Fruit fly (Drosophila melanogaster): ENCODE results near the gene CG6980.

CG6980 gene

dm6 chr3R:24850420-24850819, 43.0 kb downstream of the CG6980 start, which contains the start of gene CG7006 (continued):
- TF ChIP-seq Eip74EF (GFP tag; optimal IDR thresholded peaks at IDR 0.05), result no peak
- TF ChIP-seq CG13624 (GFP tag; optimal IDR thresholded peaks at IDR 0.05), result peak; percentile 90
- TF ChIP-seq tll (GFP tag; optimal IDR thresholded peaks at IDR 0.05), result no peak
- 0 out of 3 replicates have a peak, but pooled peaks have one; percentile 18 for TF ChIP-seq otp (GFP tag; IDR thresholded peaks at IDR 0.05)
- TF ChIP-seq CG7928 (GFP tag; optimal IDR thresholded peaks at IDR 0.05), result peak; percentile 29
- TF ChIP-seq insv (GFP tag; optimal IDR thresholded peaks at IDR 0.05), result peak in 1 of 2 experiments; percentile 13
- no peak for TF ChIP-seq CG1529 (GFP tag; optimal IDR thresholded peaks at IDR 0.05)
- TF ChIP-seq CG16813 (GFP tag; IDR thresholded peaks at IDR 0.05; ENCODE audit: partially characterized antibody), result peak; percentile 79
- TF ChIP-seq zfh2 (GFP tag; optimal IDR thresholded peaks at IDR 0.05), result peak; percentile 91
- no peak for TF ChIP-seq nom (GFP tag; optimal IDR thresholded peaks at IDR 0.05)
- TF ChIP-seq Sox100B (GFP tag; optimal IDR thresholded peaks at IDR 0.05), result no peak
- TF ChIP-seq corto (GFP tag; optimal IDR thresholded peaks at IDR 0.05), result no peak
- no peak for TF ChIP-seq odd (GFP tag; optimal IDR thresholded peaks at IDR 0.05)
- peak; percentile 60; the same call in 2 of the 3 replicates for TF ChIP-seq CG17361 (GFP tag; IDR thresholded peaks at IDR 0.05)
- TF ChIP-seq stwl (tag; optimal IDR thresholded peaks at IDR 0.05), result peak; percentile 95
- no peak for TF ChIP-seq ase (GFP tag; IDR thresholded peaks at IDR 0.05)
- no peak for TF ChIP-seq CG8281 (tag; optimal IDR thresholded peaks at IDR 0.05)
- TF ChIP-seq ewg (GFP tag; optimal IDR thresholded peaks at IDR 0.05), result peak; percentile 15
- peak; percentile 52 for TF ChIP-seq ttk (GFP tag; IDR thresholded peaks at IDR 0.05)
- peak; percentile 87 for TF ChIP-seq HmgZ (tag; optimal IDR thresholded peaks at IDR 0.05)
- peak; percentile 54; the same call in 1 of the 2 replicates for TF ChIP-seq chm (GFP tag; IDR thresholded peaks at IDR 0.05)
- TF ChIP-seq ftz-f1 (GFP tag; optimal IDR thresholded peaks at IDR 0.05), result no peak
- TF ChIP-seq eyg (GFP tag; optimal IDR thresholded peaks at IDR 0.05), result peak; percentile 50
- no peak for TF ChIP-seq Asciz (GFP tag; optimal IDR thresholded peaks at IDR 0.05)
- TF ChIP-seq vvl (GFP tag; IDR thresholded peaks at IDR 0.05), result peak; percentile 88
- peak; percentile 1 for TF ChIP-seq CG31388 (GFP tag; optimal IDR thresholded peaks at IDR 0.05)
- TF ChIP-seq CG10366 (GFP tag; IDR thresholded peaks at IDR 0.05), result peak; percentile 53
- TF ChIP-seq Sry-δ (GFP tag; optimal IDR thresholded peaks at IDR 0.05), result peak; percentile 76
- TF ChIP-seq CG4730 (GFP tag; IDR thresholded peaks at IDR 0.05), result 0 out of 2 replicates have a peak, but pooled peaks have one; percentile 33
- no peak for TF ChIP-seq CG5180 (GFP tag; optimal IDR thresholded peaks at IDR 0.05)
- TF ChIP-seq pfk (GFP tag; optimal IDR thresholded peaks at IDR 0.05), result no peak
- no peak for TF ChIP-seq CG1832 (GFP tag; optimal IDR thresholded peaks at IDR 0.05)
- no peak for TF ChIP-seq CG6654 (GFP tag; optimal IDR thresholded peaks at IDR 0.05)
- TF ChIP-seq salm (tag; optimal IDR thresholded peaks at IDR 0.05), result no peak
- TF ChIP-seq ato (GFP tag; IDR thresholded peaks at IDR 0.05; ENCODE audit: partially characterized antibody), result peak; percentile 75
- peak; percentile 58 for TF ChIP-seq wdn (GFP tag; IDR thresholded peaks at IDR 0.05)
- peak; percentile 41; the same call in 1 of the 2 replicates for TF ChIP-seq Taf1 (GFP tag; IDR thresholded peaks at IDR 0.05)
- TF ChIP-seq Hmr (GFP tag; optimal IDR thresholded peaks at IDR 0.05), result peak; percentile 73
- no peak for TF ChIP-seq cad (GFP tag; optimal IDR thresholded peaks at IDR 0.05)
- TF ChIP-seq MESR4 (GFP tag; optimal IDR thresholded peaks at IDR 0.05), result peak; percentile 72
- TF ChIP-seq phol (tag; optimal IDR thresholded peaks at IDR 0.05), result peak; percentile 69
- peak; percentile 94 for TF ChIP-seq pzg (GFP tag; optimal IDR thresholded peaks at IDR 0.05)
- TF ChIP-seq H2.0 (GFP tag; IDR thresholded peaks at IDR 0.05), result peak; percentile 69
- TF ChIP-seq bsh (GFP tag; optimal IDR thresholded peaks at IDR 0.05), result no peak
- peak; percentile 76 for TF ChIP-seq CG10654 (GFP tag; optimal IDR thresholded peaks at IDR 0.05)
- peak; percentile 73 for TF ChIP-seq CG18764 (GFP tag; optimal IDR thresholded peaks at IDR 0.05)
- TF ChIP-seq CG1792 (GFP tag; optimal IDR thresholded peaks at IDR 0.05), result peak; percentile 72
- no peak for TF ChIP-seq CG43689 (GFP tag; IDR thresholded peaks at IDR 0.05)
- no peak for TF ChIP-seq CG6683 (GFP tag; optimal IDR thresholded peaks at IDR 0.05)
- no peak for TF ChIP-seq CG10565 (GFP tag; optimal IDR thresholded peaks at IDR 0.05)

All from whole organism, embryonic.